Worm (Caenorhabditis elegans) whole organism, mixed stage, embryonic: ENCODE data around the gene emb-4.

ENCODE experiments used
- ces-1 ChIP-seq: fragments of 150-350 bp; optimal IDR thresholded peaks from 2 replicates; lab custom pipeline; 2014; ENCODE audit warnings: missing biosample characterization, missing genetic modification reagents, missing genetic modification characterization
- elt-1 ChIP-seq: sonication (generic microtip); optimal IDR thresholded peaks from 2 replicates; lab custom pipeline; 2017; ENCODE audit warnings: missing genetic modification characterization, mild to moderate bottlenecking, missing compliant biosample characterization, antibody characterized with exemption, moderate library complexity, borderline replicate concordance; ENCODE audit not compliant: insufficient read depth
- elt-3 ChIP-seq: fragments of 150-350 bp; optimal IDR thresholded peaks from 2 replicates; lab custom pipeline; 2014; ENCODE audit warnings: missing biosample characterization, missing genetic modification characterization
- lin-13 ChIP-seq: fragments of 150-350 bp; optimal IDR thresholded peaks from 2 replicates; lab custom pipeline; 2014; ENCODE audit warnings: missing biosample characterization, missing genetic modification characterization
- lsy-2 ChIP-seq: fragments of 150-350 bp; optimal IDR thresholded peaks from 2 replicates; lab custom pipeline; 2014; ENCODE audit warnings: missing biosample characterization, missing genetic modification characterization
- mls-2 ChIP-seq: sonication (generic microtip); optimal IDR thresholded peaks from 2 replicates; lab custom pipeline; 2016; ENCODE audit warnings: mild to moderate bottlenecking, missing genetic modification characterization, moderate library complexity, missing compliant biosample characterization
- nhr-2 ChIP-seq: fragments of 150-350 bp; optimal IDR thresholded peaks from 2 replicates; lab custom pipeline; 2014; ENCODE audit warnings: missing biosample characterization, missing genetic modification characterization
- nhr-28 ChIP-seq: fragments of 150-350 bp; optimal IDR thresholded peaks from 2 replicates; lab custom pipeline; 2014; ENCODE audit warnings: missing biosample characterization, missing genetic modification characterization
- pha-4 ChIP-seq: fragments of 150-350 bp; optimal IDR thresholded peaks from 2 replicates; lab custom pipeline; 2018; ENCODE audit warnings: missing biosample characterization, missing genetic modification reagents, missing genetic modification characterization
- sptf-1 ChIP-seq: sonication (generic microtip); optimal IDR thresholded peaks from 2 replicates; lab custom pipeline; 2017; ENCODE audit warnings: mild to moderate bottlenecking, missing genetic modification characterization, moderate library complexity, missing compliant biosample characterization
- tbx-8 ChIP-seq: fragments of 200-800 bp; sonication (Bioruptor generic); optimal IDR thresholded peaks from 2 replicates; lab custom pipeline; 2018; ENCODE audit warnings: mild to moderate bottlenecking, missing genetic modification characterization, moderate library complexity, missing compliant biosample characterization
- unc-39 ChIP-seq: fragments of 150-350 bp; optimal IDR thresholded peaks from 2 replicates; lab custom pipeline; 2014; ENCODE audit warnings: missing biosample characterization, missing genetic modification characterization
- unc-62 ChIP-seq: fragments of 150-350 bp; optimal IDR thresholded peaks from 2 replicates; lab custom pipeline; 2014; ENCODE audit warnings: missing biosample characterization, missing genetic modification reagents, missing genetic modification characterization
- ztf-11 ChIP-seq: fragments of 150-350 bp; optimal IDR thresholded peaks from 2 replicates; lab custom pipeline; 2014; ENCODE audit warnings: missing biosample characterization, missing genetic modification characterization

DNA sequence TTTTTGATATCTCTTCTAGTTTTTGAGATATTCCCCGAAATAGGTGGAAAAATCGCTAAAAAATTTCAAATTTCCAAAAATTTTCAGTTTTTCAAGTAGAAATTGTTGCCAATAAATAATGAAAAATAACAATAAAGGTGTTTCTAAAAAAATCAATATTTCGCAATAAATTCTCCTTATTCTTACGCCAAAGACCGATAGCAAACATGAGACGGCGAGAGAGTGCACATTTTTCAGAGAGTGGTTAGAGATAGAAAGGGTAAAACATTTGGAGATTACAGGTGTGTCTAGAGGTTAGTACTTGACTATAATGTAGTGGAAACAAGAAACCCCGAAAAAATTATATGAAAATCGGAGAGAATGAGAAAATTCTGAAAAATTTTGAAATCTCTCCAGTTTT lies 6.8 kb upstream of the emb-4 start:
- TF ChIP-seq mls-2 (tag; lab: Kevin White, UChicago) (no peak), unc-39 (tag; lab: Kevin White, UChicago) (no peak), ces-1 (GFP tag; lab: Kevin White, UChicago) (no peak), pha-4 (tag; lab: Kevin White, UChicago) (no peak), ztf-11 (tag; lab: Kevin White, UChicago) (no peak), lsy-2 (tag; lab: Kevin White, UChicago) (no peak), tbx-8 (GFP tag; lab: Kevin White, UChicago) (no peak), elt-1 (tag; lab: Kevin White, UChicago) (no peak), unc-62 (GFP tag; lab: Kevin White, UChicago) (no peak), nhr-28 (no peak), elt-3 (tag; lab: Kevin White, UChicago) (no peak), sptf-1 (tag; lab: Kevin White, UChicago) (no peak), lin-13 (tag; lab: Kevin White, UChicago) (no peak), nhr-2 (tag; lab: Kevin White, UChicago) (no peak)
